Worm (Caenorhabditis elegans) whole organism, L1 larva: ENCODE measurements around the gene btb-2.

Experiments
- alr-1 ChIP-seq: fragments of 200-800 bp; sonication (Bioruptor generic); optimal IDR thresholded peaks from 2 replicates; lab custom pipeline; 2018; ENCODE audit warnings: borderline replicate concordance, mild to moderate bottlenecking, missing genetic modification characterization, missing compliant biosample characterization
- efl-3 ChIP-seq: fragments of 200-800 bp; sonication (Bioruptor generic); optimal IDR thresholded peaks from 2 replicates; lab custom pipeline; 2018; ENCODE audit warnings: mild to moderate bottlenecking, missing genetic modification characterization, missing compliant biosample characterization
- ets-5 ChIP-seq: fragments of 200-800 bp; sonication (Bioruptor generic); IDR thresholded peaks from 2 replicates; pipeline ENCODE4 v1.3.6; 2022; ENCODE audit warnings: missing genetic modification characterization, missing compliant biosample characterization
- fkh-10 ChIP-seq: sonication (generic microtip); optimal IDR thresholded peaks from 2 replicates; lab custom pipeline; 2017; ENCODE audit warnings: missing biosample characterization, missing genetic modification reagents, missing genetic modification characterization
- fos-1 ChIP-seq: fragments of 150-350 bp; optimal IDR thresholded peaks from 2 replicates; lab custom pipeline; 2014; ENCODE audit warnings: missing biosample characterization, missing genetic modification characterization
- lin-13 ChIP-seq: fragments of 150-350 bp; optimal IDR thresholded peaks from 2 replicates; lab custom pipeline; 2014; ENCODE audit warnings: missing biosample characterization, missing genetic modification reagents, missing genetic modification characterization
- mdl-1 ChIP-seq, 2 experiments: fragments of 150-350 bp; optimal IDR thresholded peaks; 2 replicates each; lab custom pipeline; 2014 to 2017; ENCODE audit warnings: missing biosample characterization in 2 of 2, missing genetic modification characterization in 2 of 2, inconsistent platforms in 1 of 2
- mep-1 ChIP-seq: fragments of 150-350 bp; optimal IDR thresholded peaks from 2 replicates; lab custom pipeline; 2014; ENCODE audit warnings: missing biosample characterization, missing genetic modification characterization
- nhr-11 ChIP-seq: fragments of 150-350 bp; optimal IDR thresholded peaks from 2 replicates; lab custom pipeline; 2014; ENCODE audit warnings: missing biosample characterization, missing genetic modification characterization
- nhr-28 ChIP-seq: fragments of 150-350 bp; optimal IDR thresholded peaks from 2 replicates; lab custom pipeline; 2014; ENCODE audit warnings: missing biosample characterization, missing genetic modification characterization
- nhr-76 ChIP-seq: sonication (generic microtip); optimal IDR thresholded peaks from 2 replicates; lab custom pipeline; 2017; ENCODE audit warnings: missing biosample characterization, missing genetic modification characterization
- snpc-4 ChIP-seq: fragments of 150-350 bp; optimal IDR thresholded peaks from 2 replicates; lab custom pipeline; 2014; ENCODE audit warnings: missing biosample characterization, missing genetic modification characterization
- unc-62 ChIP-seq: fragments of 150-350 bp; optimal IDR thresholded peaks from 2 replicates; lab custom pipeline; 2014; ENCODE audit warnings: missing biosample characterization, missing genetic modification reagents, missing genetic modification characterization
- ztf-4 ChIP-seq: fragments of 150-350 bp; optimal IDR thresholded peaks from 2 replicates; lab custom pipeline; 2014; ENCODE audit warnings: missing biosample characterization, missing genetic modification characterization

DNA sequence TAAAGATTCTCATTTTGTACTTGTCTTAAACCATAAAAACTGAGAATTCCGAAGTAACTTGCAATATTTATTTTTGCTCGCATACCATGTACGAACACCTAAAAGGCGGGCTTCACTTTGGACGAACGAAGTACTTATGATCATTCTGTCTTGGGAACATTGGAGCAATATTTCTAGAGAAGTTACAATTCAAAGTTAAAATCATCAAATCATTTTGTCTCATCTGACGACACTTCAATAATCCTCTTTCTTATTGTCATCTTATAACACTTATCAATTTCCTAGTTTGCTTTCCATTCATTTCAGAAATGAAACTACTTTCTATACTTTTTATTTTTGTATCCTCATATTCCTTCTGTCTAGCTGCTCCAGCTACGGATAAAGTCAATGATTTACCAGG is 35.1 kb upstream of the btb-2 start, which contains the start of gene ctsa-4.1:
- TF ChIP-seq lin-13 (GFP tag; lab: Kevin White, UChicago), result no peak
- no peak for TF ChIP-seq fkh-10 (GFP tag; lab: Kevin White, UChicago)
- no peak for TF ChIP-seq nhr-11
- no peak for TF ChIP-seq mdl-1 (tag; optimal IDR thresholded peaks at IDR 0.05; lab: Kevin White, UChicago)
- TF ChIP-seq ztf-4 (tag; lab: Kevin White, UChicago), result no peak
- TF ChIP-seq mep-1 (tag; lab: Kevin White, UChicago), result no peak
- TF ChIP-seq efl-3 (GFP tag; lab: Kevin White, UChicago), result no peak
- TF ChIP-seq nhr-28 (tag; lab: Kevin White, UChicago), result no peak
- TF ChIP-seq unc-62 (GFP tag; lab: Kevin White, UChicago), result no peak
- no peak for TF ChIP-seq alr-1 (tag; lab: Kevin White, UChicago)
- no peak for TF ChIP-seq fos-1
- no peak for TF ChIP-seq snpc-4 (tag; lab: Kevin White, UChicago)
- no peak for TF ChIP-seq ets-5 (GFP tag; lab: Robert Waterston, UW)
- no peak for TF ChIP-seq nhr-76 (tag; lab: Kevin White, UChicago)
